Worm (Caenorhabditis elegans) whole organism, L4 larva: ENCODE data around the gene srx-74.

Experiments used
- F26F4.8 ChIP-seq: fragments of 200-800 bp; sonication (Bioruptor generic); conservative IDR thresholded peaks from 2 replicates; pipeline ENCODE4 v1.3.6; 2022; ENCODE audit warnings: missing genetic modification characterization, missing compliant biosample characterization
- F37D6.2 ChIP-seq: sonication (generic microtip); optimal IDR thresholded peaks from 2 replicates; lab custom pipeline; 2016; ENCODE audit warnings: mild to moderate bottlenecking, missing genetic modification characterization, missing compliant biosample characterization
- T20F7.1 ChIP-seq: fragments of 200-800 bp; sonication (Bioruptor generic); optimal IDR thresholded peaks from 2 replicates; lab custom pipeline; 2018; ENCODE audit warnings: mild to moderate bottlenecking, missing genetic modification characterization, missing compliant biosample characterization
- T26A8.4 ChIP-seq: fragments of 200-800 bp; sonication (Bioruptor generic); IDR thresholded peaks from 2 replicates; pipeline ENCODE4 v1.3.6; 2022; ENCODE audit warnings: missing genetic modification characterization, missing compliant biosample characterization
- Y5F2A.4 ChIP-seq: fragments of 200-800 bp; sonication (Bioruptor generic); optimal IDR thresholded peaks from 2 replicates; lab custom pipeline; 2018; ENCODE audit warnings: mild to moderate bottlenecking, missing genetic modification characterization, missing compliant biosample characterization
- ZK546.5 ChIP-seq, 2 experiments: sonication (generic microtip); optimal IDR thresholded peaks; 2 replicates each; lab custom pipeline; 2017; ENCODE audit warnings: missing biosample characterization in 2 of 2, missing genetic modification characterization in 2 of 2
- aha-1 ChIP-seq: fragments of 150-350 bp; peaks from one replicate; lab custom pipeline; 2014; ENCODE audit warnings: missing biosample characterization, missing genetic modification characterization
- ama-1 ChIP-seq: fragments of 150-350 bp; optimal IDR thresholded peaks from 2 replicates; lab custom pipeline; 2014; ENCODE audit warnings: inconsistent platforms, mixed read lengths
- ceh-20 ChIP-seq: fragments of 200-800 bp; sonication (Bioruptor generic); IDR thresholded peaks from 2 replicates; pipeline ENCODE4 v1.3.6; 2022; ENCODE audit warnings: missing genetic modification reagents, missing genetic modification characterization, missing compliant biosample characterization
- ceh-28 ChIP-seq: fragments of 150-350 bp; optimal IDR thresholded peaks from 2 replicates; lab custom pipeline; 2014; ENCODE audit warnings: missing biosample characterization, missing genetic modification reagents, missing genetic modification characterization
- ceh-82 ChIP-seq: sonication (generic microtip); optimal IDR thresholded peaks from 2 replicates; lab custom pipeline; 2017; ENCODE audit warnings: missing biosample characterization, missing genetic modification characterization
- cey-2 ChIP-seq: sonication (generic microtip); optimal IDR thresholded peaks from 3 replicates; lab custom pipeline; 2017; ENCODE audit warnings: missing genetic modification characterization, mild to moderate bottlenecking, missing compliant biosample characterization, antibody characterized with exemption, borderline replicate concordance; ENCODE audit not compliant: insufficient read depth
- dmd-8 ChIP-seq: fragments of 200-800 bp; sonication (Bioruptor generic); IDR thresholded peaks from 2 replicates; pipeline ENCODE4 v1.3.6; 2022; ENCODE audit warnings: missing genetic modification characterization, missing compliant biosample characterization
- duxl-1 ChIP-seq: sonication (generic microtip); optimal IDR thresholded peaks from 2 replicates; lab custom pipeline; 2016; ENCODE audit warnings: mild to moderate bottlenecking, missing genetic modification characterization, moderate library complexity, missing compliant biosample characterization; ENCODE audit not compliant: poor library complexity
- dve-1 ChIP-seq: sonication (generic microtip); optimal IDR thresholded peaks from 2 replicates; lab custom pipeline; 2017; ENCODE audit warnings: antibody characterized with exemption, mild to moderate bottlenecking, missing genetic modification characterization, missing compliant biosample characterization; ENCODE audit not compliant: insufficient read depth
- egl-43 ChIP-seq: fragments of 200-800 bp; sonication (Bioruptor generic); IDR thresholded peaks from 2 replicates; pipeline ENCODE4 v1.3.6; 2022; ENCODE audit warnings: missing genetic modification reagents, missing genetic modification characterization, missing compliant biosample characterization
- fkh-10 ChIP-seq: fragments of 150-350 bp; optimal IDR thresholded peaks from 2 replicates; lab custom pipeline; 2014; ENCODE audit warnings: missing biosample characterization, missing genetic modification reagents, missing genetic modification characterization
- hif-1 ChIP-seq, 2 experiments: sonication (generic microtip); optimal IDR thresholded peaks; 2 replicates each; lab custom pipeline; 2016 to 2017; ENCODE audit warnings: missing compliant biosample characterization in 2 of 2, missing genetic modification characterization in 2 of 2, missing genetic modification reagents in 2 of 2, missing genotype in 2 of 2, mild to moderate bottlenecking in 1 of 2
- jun-1 ChIP-seq: fragments of 150-350 bp; optimal IDR thresholded peaks from 2 replicates; lab custom pipeline; 2014; ENCODE audit warnings: missing biosample characterization, missing genetic modification reagents, missing genetic modification characterization
- lim-7 ChIP-seq: fragments of 200-800 bp; sonication (Bioruptor generic); IDR thresholded peaks from 2 replicates; pipeline ENCODE4 v1.3.6; 2022; ENCODE audit warnings: missing genetic modification characterization, missing compliant biosample characterization
- lin-29 ChIP-seq: fragments of 200-800 bp; sonication (Bioruptor generic); IDR thresholded peaks from 2 replicates; pipeline ENCODE4 v1.3.6; 2022; ENCODE audit warnings: missing genetic modification reagents, missing genetic modification characterization, missing compliant biosample characterization
- madf-5 ChIP-seq, 2 experiments: fragments of 200-800 bp; sonication (Bioruptor generic); IDR thresholded peaks; 2 replicates each; pipeline ENCODE4 v1.3.6; 2022; ENCODE audit warnings: missing compliant biosample characterization in 2 of 2, missing genetic modification characterization in 2 of 2
- madf-9 ChIP-seq: fragments of 200-800 bp; sonication (Bioruptor generic); conservative IDR thresholded peaks from 2 replicates; pipeline ENCODE4 v1.3.6; 2022; ENCODE audit warnings: missing genetic modification reagents, missing genetic modification characterization, missing compliant biosample characterization
- mes-2 ChIP-seq: sonication (generic microtip); optimal IDR thresholded peaks from 2 replicates; lab custom pipeline; 2016; ENCODE audit warnings: missing genotype, mild to moderate bottlenecking, missing genetic modification characterization, missing compliant biosample characterization; ENCODE audit not compliant: poor library complexity, severe bottlenecking
- mxl-3 ChIP-seq: fragments of 200-800 bp; sonication (Bioruptor generic); optimal IDR thresholded peaks from 2 replicates; lab custom pipeline; 2018; ENCODE audit warnings: mild to moderate bottlenecking, missing genetic modification characterization, missing compliant biosample characterization
- nhr-10 ChIP-seq: fragments of 150-350 bp; optimal IDR thresholded peaks from 2 replicates; lab custom pipeline; 2014; ENCODE audit warnings: missing biosample characterization, missing genetic modification characterization
- nhr-102 ChIP-seq: sonication (generic microtip); optimal IDR thresholded peaks from 2 replicates; lab custom pipeline; 2016; ENCODE audit warnings: mild to moderate bottlenecking, missing genetic modification characterization, moderate library complexity, missing compliant biosample characterization
- nhr-41 ChIP-seq: fragments of 200-800 bp; sonication (Bioruptor generic); IDR thresholded peaks from 2 replicates; pipeline ENCODE4 v1.3.6; 2022; ENCODE audit warnings: missing genetic modification reagents, missing genetic modification characterization, missing compliant biosample characterization
- nhr-48 ChIP-seq: sonication (generic microtip); optimal IDR thresholded peaks from 2 replicates; lab custom pipeline; 2016; ENCODE audit warnings: mild to moderate bottlenecking, missing genetic modification characterization, missing compliant biosample characterization
- pha-4 ChIP-seq, 2 experiments: fragments of 150-350 bp in 1 of 2; fragments of 200-800 bp in 1 of 2; sonication (Bioruptor generic) in 1 of 2; IDR thresholded peaks in 1 of 2; optimal IDR thresholded peaks in 1 of 2; 2 replicates each; pipeline versions ENCODE4 v1.3.6 to Lab custom; 2014 to 2022; ENCODE audit warnings: missing genetic modification characterization in 2 of 2, missing genetic modification reagents in 2 of 2, missing biosample characterization in 1 of 2, missing compliant biosample characterization in 1 of 2
- php-3 ChIP-seq: fragments of 200-800 bp; sonication (Bioruptor generic); IDR thresholded peaks from 2 replicates; pipeline ENCODE4 v1.3.6; 2022; ENCODE audit warnings: missing genetic modification reagents, missing genetic modification characterization, missing compliant biosample characterization
- sdz-12 ChIP-seq: fragments of 200-800 bp; sonication (Bioruptor generic); optimal IDR thresholded peaks from 2 replicates; lab custom pipeline; 2018; ENCODE audit warnings: mild to moderate bottlenecking, missing genetic modification characterization, missing compliant biosample characterization
- set-16 ChIP-seq: fragments of 200-800 bp; sonication (Bioruptor generic); IDR thresholded peaks from 2 replicates; pipeline ENCODE4 v1.3.6; 2022; ENCODE audit warnings: missing genetic modification reagents, missing genetic modification characterization, missing compliant biosample characterization
- snpc-1.2 ChIP-seq: fragments of 200-800 bp; sonication (Bioruptor generic); IDR thresholded peaks from 2 replicates; pipeline ENCODE4 v1.3.6; 2022; ENCODE audit warnings: missing genetic modification reagents, missing genetic modification characterization, missing compliant biosample characterization
- spr-1 ChIP-seq: sonication (generic microtip); optimal IDR thresholded peaks from 2 replicates; lab custom pipeline; 2016; ENCODE audit warnings: mild to moderate bottlenecking, missing genetic modification characterization, missing compliant biosample characterization
- spr-3 ChIP-seq: fragments of 200-800 bp; sonication (Bioruptor generic); optimal IDR thresholded peaks from 2 replicates; lab custom pipeline; 2018; ENCODE audit warnings: mild to moderate bottlenecking, missing genetic modification characterization, missing compliant biosample characterization
- unc-130 ChIP-seq: sonication (generic microtip); optimal IDR thresholded peaks from 2 replicates; lab custom pipeline; 2016; ENCODE audit warnings: missing genetic modification reagents, missing genetic modification characterization, missing compliant biosample characterization
- unc-39 ChIP-seq: sonication (generic microtip); optimal IDR thresholded peaks from 2 replicates; lab custom pipeline; 2017; ENCODE audit warnings: missing biosample characterization, missing genetic modification characterization
- zfp-2 ChIP-seq: sonication (generic microtip); optimal IDR thresholded peaks from 2 replicates; lab custom pipeline; 2016; ENCODE audit warnings: mild to moderate bottlenecking, missing genetic modification characterization, missing compliant biosample characterization

Gene srx-74

DNA sequence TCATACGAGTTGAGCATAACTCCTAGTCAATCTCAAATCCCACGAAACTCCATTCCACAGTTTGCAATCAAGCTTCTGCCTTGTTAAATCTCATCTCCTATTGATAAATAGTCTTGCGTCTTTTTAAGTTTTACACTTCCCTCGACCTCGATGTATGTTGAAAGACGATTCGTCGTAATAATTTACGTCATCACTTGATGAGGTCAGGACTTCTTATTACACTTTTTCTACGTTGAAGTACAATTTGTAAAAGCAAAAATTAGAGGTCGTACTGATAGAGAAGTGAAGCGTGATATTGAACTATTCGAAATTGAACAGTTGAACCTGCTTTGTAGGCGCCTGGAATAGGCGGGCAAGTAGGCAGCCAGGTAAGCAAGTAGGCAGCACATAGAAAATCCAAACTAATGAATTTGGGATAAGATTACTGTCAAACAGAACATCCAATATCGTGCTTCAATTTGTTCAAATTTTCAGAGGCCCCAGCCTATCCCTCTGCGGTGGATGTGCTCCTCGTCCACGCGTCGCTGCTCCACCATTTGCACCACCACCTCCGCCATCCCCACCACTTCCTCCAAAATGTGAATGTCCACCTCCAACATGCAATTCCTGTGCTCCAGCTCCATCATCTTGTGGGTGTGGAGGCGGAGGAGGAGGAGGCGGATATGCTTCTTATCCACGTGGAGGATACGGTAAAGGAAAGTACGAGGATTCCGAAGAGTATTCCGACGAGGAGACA, 12.5 kb downstream of the srx-74 start:
- no peak for TF ChIP-seq F37D6.2 (tag; lab: Kevin White, UChicago)
- TF ChIP-seq aha-1 (tag; lab: Kevin White, UChicago), result peak; percentile 50
- TF ChIP-seq egl-43, result peak; percentile 40; the same call in 1 of the 2 replicates
- no peak for TF ChIP-seq duxl-1 (tag; lab: Kevin White, UChicago)
- TF ChIP-seq set-16 (GFP tag; lab: Robert Waterston, UW), result peak; percentile 56

DNA sequence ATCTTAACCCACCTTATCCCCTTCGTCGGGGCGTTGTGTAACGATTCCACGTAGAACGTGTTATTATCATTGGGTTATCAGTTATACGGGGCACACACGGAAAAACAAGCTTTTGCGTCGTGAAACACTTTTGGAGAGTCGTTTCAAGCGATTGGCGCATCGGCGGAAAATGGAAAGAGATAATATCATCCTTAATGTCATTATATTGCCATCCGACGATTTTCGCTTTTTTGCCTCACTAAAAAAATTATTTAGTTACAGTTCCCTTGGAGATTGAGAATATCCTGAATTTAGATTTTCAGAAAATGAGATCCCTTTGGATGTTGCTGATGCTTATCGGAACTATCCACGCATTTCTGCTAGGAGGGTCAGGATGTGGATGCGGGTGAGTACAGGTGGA, 13.8 kb downstream of the srx-74 start, which contains the start of gene F41F3.8:
TSS of gene F41F3.8 (plus strand) at position 301 of the 400 bp plus-strand sequence.
- no peak for TF ChIP-seq nhr-102 (tag; lab: Kevin White, UChicago)
- no peak for TF ChIP-seq T20F7.1 (GFP tag; lab: Kevin White, UChicago)
- peak; percentile 33 for TF ChIP-seq mxl-3 (GFP tag; lab: Kevin White, UChicago)
- TF ChIP-seq, all 104 proteins: peak for 1

DNA sequence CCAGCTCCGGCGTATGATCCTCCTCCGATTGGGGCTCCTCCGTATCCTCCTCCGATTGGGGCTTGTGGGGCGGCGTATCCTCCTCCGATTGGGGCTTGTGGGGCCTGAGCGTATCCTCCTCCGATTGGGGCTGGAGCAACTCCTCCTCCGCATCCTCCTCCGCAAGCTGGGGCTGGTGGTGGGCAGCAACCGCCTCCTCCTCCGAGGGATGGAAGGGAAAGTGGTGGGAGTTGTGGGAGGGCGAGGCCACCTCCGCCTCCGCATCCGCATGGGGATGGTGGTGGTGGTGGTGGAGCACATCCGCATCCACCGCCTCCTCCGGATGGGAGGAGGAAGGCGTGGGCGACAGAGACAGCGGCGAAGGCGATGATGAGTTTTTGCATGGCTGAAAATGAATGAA, 14.4 kb downstream of the srx-74 start, which contains the start of gene F41F3.3:
TSS of gene F41F3.3 (minus strand) at position 383 of the 400 bp plus-strand sequence.
- TF ChIP-seq jun-1 (tag; lab: Kevin White, UChicago), result no peak
- no peak for TF ChIP-seq dve-1 (tag; lab: Kevin White, UChicago)
- TF ChIP-seq nhr-41 (GFP tag; lab: Robert Waterston, UW), result no peak
- no peak for TF ChIP-seq fkh-10
- peak; percentile 62 for TF ChIP-seq aha-1 (tag; lab: Kevin White, UChicago)
- TF ChIP-seq mes-2, result peak; percentile 30
- no peak for TF ChIP-seq madf-9 (GFP tag; lab: Robert Waterston, UW)
- TF ChIP-seq ama-1, result peak; percentile 61
- no peak for TF ChIP-seq unc-130 (GFP tag; lab: Kevin White, UChicago)
- no peak for TF ChIP-seq ZK546.5 (tag; optimal IDR thresholded peaks at IDR 0.05; lab: Kevin White, UChicago)
- peak in 1 of 2 experiments; percentile 14 for TF ChIP-seq hif-1 (tag; optimal IDR thresholded peaks at IDR 0.05; lab: Kevin White, UChicago)
- peak; percentile 25 for TF ChIP-seq sdz-12
- peak; percentile 99 for TF ChIP-seq set-16 (GFP tag; lab: Robert Waterston, UW)
- no peak for TF ChIP-seq unc-39 (tag; lab: Kevin White, UChicago)
- TF ChIP-seq ceh-20 (GFP tag; lab: Robert Waterston, UW), result no peak
- peak; percentile 38; the same call in 1 of the 2 replicates for TF ChIP-seq pha-4 (GFP tag; IDR thresholded peaks at IDR 0.05; lab: Robert Waterston, UW)
- TF ChIP-seq pha-4 (tag; optimal IDR thresholded peaks at IDR 0.05; lab: Kevin White, UChicago), result no peak
- TF ChIP-seq php-3 (GFP tag; lab: Robert Waterston, UW), result 0 out of 2 replicates have a peak, but pooled peaks have one; percentile 48
- peak; percentile 74 for TF ChIP-seq T26A8.4
- no peak for TF ChIP-seq Y5F2A.4 (GFP tag; lab: Kevin White, UChicago)
- peak; percentile 82 for TF ChIP-seq egl-43
- TF ChIP-seq ceh-82, result no peak
- TF ChIP-seq nhr-10 (tag; lab: Kevin White, UChicago), result no peak
- peak; percentile 29 for TF ChIP-seq nhr-102 (tag; lab: Kevin White, UChicago)
- no peak for TF ChIP-seq cey-2
- TF ChIP-seq mxl-3 (GFP tag; lab: Kevin White, UChicago), result peak; percentile 12
- TF ChIP-seq lim-7 (GFP tag; lab: Robert Waterston, UW), result 0 out of 2 replicates have a peak, but pooled peaks have one; percentile 51
- peak; percentile 51; the same call in 1 of the 2 replicates for TF ChIP-seq snpc-1.2 (GFP tag; lab: Robert Waterston, UW)
- peak; percentile 10 for TF ChIP-seq spr-3 (GFP tag; lab: Kevin White, UChicago)
- no peak for TF ChIP-seq nhr-48 (tag; lab: Kevin White, UChicago)
- TF ChIP-seq lin-29 (GFP tag; lab: Robert Waterston, UW), result no peak
- no peak for TF ChIP-seq ceh-28 (tag; lab: Kevin White, UChicago)
- TF ChIP-seq F26F4.8, result 0 out of 2 replicates have a peak, but pooled peaks have one; percentile 38
- peak; percentile 28 for TF ChIP-seq spr-1 (tag; lab: Kevin White, UChicago)
- TF ChIP-seq madf-5 (GFP tag; IDR thresholded peaks at IDR 0.05; lab: Robert Waterston, UW), result no peak
- no peak for TF ChIP-seq zfp-2
- TF ChIP-seq dmd-8, result 0 out of 2 replicates have a peak, but pooled peaks have one; percentile 32
